Worm (Caenorhabditis elegans) whole organism, late embryonic: Measurements from ENCODE around the gene ubc-17.

Source experiments
- F13H6.1 ChIP-seq: sonication (generic microtip); optimal IDR thresholded peaks from 2 replicates; lab custom pipeline; 2016; ENCODE audit warnings: missing genetic modification characterization, missing compliant biosample characterization
- K02D7.2 ChIP-seq: sonication (generic microtip); optimal IDR thresholded peaks from 2 replicates; lab custom pipeline; 2017; ENCODE audit warnings: mild to moderate bottlenecking, missing genetic modification characterization, missing compliant biosample characterization
- K09A11.1 ChIP-seq: sonication (generic microtip); optimal IDR thresholded peaks from 2 replicates; lab custom pipeline; 2017; ENCODE audit warnings: antibody characterized with exemption, mild to moderate bottlenecking, missing genetic modification characterization, missing compliant biosample characterization; ENCODE audit not compliant: insufficient read depth
- T23F11.4 ChIP-seq: fragments of 200-800 bp; sonication (Bioruptor generic); optimal IDR thresholded peaks from 2 replicates; lab custom pipeline; 2018; ENCODE audit warnings: mild to moderate bottlenecking, missing genetic modification characterization, missing compliant biosample characterization
- Y22D7AL.16 ChIP-seq: sonication (generic microtip); optimal IDR thresholded peaks from 2 replicates; lab custom pipeline; 2016; ENCODE audit warnings: missing genetic modification characterization, missing compliant biosample characterization
- ama-1 ChIP-seq: fragments of 150-350 bp; optimal IDR thresholded peaks from 2 replicates; lab custom pipeline; 2014
- ceh-19 ChIP-seq: fragments of 200-800 bp; sonication (Bioruptor generic); optimal IDR thresholded peaks from 2 replicates; lab custom pipeline; 2018; ENCODE audit warnings: mild to moderate bottlenecking, missing genetic modification characterization, missing compliant biosample characterization
- ceh-2 ChIP-seq: sonication (generic microtip); optimal IDR thresholded peaks from 2 replicates; lab custom pipeline; 2016; ENCODE audit warnings: missing genotype, missing genetic modification characterization, missing compliant biosample characterization
- ceh-22 ChIP-seq: sonication (generic microtip); optimal IDR thresholded peaks from 2 replicates; lab custom pipeline; 2017; ENCODE audit warnings: missing biosample characterization, missing genetic modification characterization
- ceh-45 ChIP-seq: fragments of 200-800 bp; sonication (Bioruptor generic); IDR thresholded peaks from 2 replicates; pipeline ENCODE4 v1.3.6; 2022; ENCODE audit warnings: missing genetic modification reagents, missing genetic modification characterization, missing compliant biosample characterization
- ceh-48 ChIP-seq: sonication (generic microtip); optimal IDR thresholded peaks from 2 replicates; lab custom pipeline; 2016; ENCODE audit warnings: missing genetic modification characterization, inconsistent platforms, missing compliant biosample characterization
- dmd-4 ChIP-seq: sonication (generic microtip); optimal IDR thresholded peaks from 2 replicates; lab custom pipeline; 2016; ENCODE audit warnings: borderline replicate concordance, missing genetic modification characterization, missing compliant biosample characterization
- elt-2 ChIP-seq: sonication (generic microtip); optimal IDR thresholded peaks from 2 replicates; lab custom pipeline; 2016; ENCODE audit warnings: missing genetic modification reagents, missing genetic modification characterization, missing compliant biosample characterization
- ets-4 ChIP-seq: sonication (generic microtip); optimal IDR thresholded peaks from 2 replicates; lab custom pipeline; 2016; ENCODE audit warnings: missing genetic modification characterization, missing compliant biosample characterization
- fax-1 ChIP-seq: sonication (generic microtip); optimal IDR thresholded peaks from 2 replicates; lab custom pipeline; 2016; ENCODE audit warnings: missing genotype, missing genetic modification characterization, missing compliant biosample characterization
- hlh-30 ChIP-seq: sonication (generic microtip); optimal IDR thresholded peaks from 2 replicates; lab custom pipeline; 2017; ENCODE audit warnings: antibody characterized with exemption, missing genetic modification characterization, missing compliant biosample characterization; ENCODE audit not compliant: insufficient read depth
- hlh-8 ChIP-seq: sonication (generic microtip); optimal IDR thresholded peaks from 2 replicates; lab custom pipeline; 2016; ENCODE audit warnings: missing genotype, missing genetic modification characterization, missing compliant biosample characterization
- mec-3 ChIP-seq: sonication (generic microtip); optimal IDR thresholded peaks from 2 replicates; lab custom pipeline; 2016; ENCODE audit warnings: borderline replicate concordance, missing genetic modification characterization, missing compliant biosample characterization
- nfya-1 ChIP-seq: sonication (generic microtip); optimal IDR thresholded peaks from 2 replicates; lab custom pipeline; 2017; ENCODE audit warnings: missing genetic modification characterization, mild to moderate bottlenecking, missing compliant biosample characterization, antibody characterized with exemption, moderate library complexity
- nhr-11 ChIP-seq: fragments of 150-350 bp; optimal IDR thresholded peaks from 2 replicates; lab custom pipeline; 2014; ENCODE audit warnings: missing biosample characterization, missing genetic modification characterization
- npax-4 ChIP-seq: sonication (generic microtip); optimal IDR thresholded peaks from 2 replicates; lab custom pipeline; 2016; ENCODE audit warnings: missing genetic modification characterization, missing compliant biosample characterization
- pag-3 ChIP-seq: sonication (generic microtip); optimal IDR thresholded peaks from 2 replicates; lab custom pipeline; 2016; ENCODE audit warnings: missing compliant biosample characterization, missing genetic modification characterization, borderline replicate concordance
- pax-1 ChIP-seq: fragments of 150-350 bp; optimal IDR thresholded peaks from 2 replicates; lab custom pipeline; 2014; ENCODE audit warnings: missing biosample characterization, missing genetic modification characterization
- pqm-1 ChIP-seq: sonication (generic microtip); optimal IDR thresholded peaks from 2 replicates; lab custom pipeline; 2016; ENCODE audit warnings: missing genetic modification characterization, missing compliant biosample characterization
- pros-1 ChIP-seq: fragments of 150-350 bp; optimal IDR thresholded peaks from 2 replicates; lab custom pipeline; 2014; ENCODE audit warnings: missing biosample characterization, missing genetic modification reagents, missing genetic modification characterization
- ref-2 ChIP-seq: sonication (generic microtip); optimal IDR thresholded peaks from 2 replicates; lab custom pipeline; 2016; ENCODE audit warnings: missing genetic modification characterization, missing compliant biosample characterization
- rnt-1 ChIP-seq: sonication (generic microtip); optimal IDR thresholded peaks from 2 replicates; lab custom pipeline; 2016; ENCODE audit warnings: missing genetic modification characterization, missing compliant biosample characterization
- sdc-2 ChIP-seq: sonication (generic microtip); optimal IDR thresholded peaks from 2 replicates; lab custom pipeline; 2016; ENCODE audit warnings: missing genotype, missing genetic modification characterization, missing compliant biosample characterization
- sox-2 ChIP-seq: fragments of 200-800 bp; sonication (Bioruptor generic); IDR thresholded peaks from 2 replicates; pipeline ENCODE4 v1.3.6; 2022; ENCODE audit warnings: missing genetic modification reagents, missing genetic modification characterization, missing compliant biosample characterization
- tbx-2 ChIP-seq: sonication (generic microtip); optimal IDR thresholded peaks from 2 replicates; lab custom pipeline; 2016; ENCODE audit warnings: missing genetic modification characterization, missing compliant biosample characterization
- tbx-7 ChIP-seq: sonication (generic microtip); optimal IDR thresholded peaks from 2 replicates; lab custom pipeline; 2016; ENCODE audit warnings: missing genotype, missing genetic modification characterization, missing compliant biosample characterization
- unc-3 ChIP-seq, 2 experiments: fragments of 200-800 bp in 1 of 2; sonication (Bioruptor generic) in 1 of 2; sonication (generic microtip) in 1 of 2; conservative IDR thresholded peaks in 1 of 2; optimal IDR thresholded peaks in 1 of 2; 2 replicates each; pipeline versions ENCODE4 v1.3.6 to Lab custom; 2016 to 2022; ENCODE audit warnings: missing compliant biosample characterization in 2 of 2, missing genetic modification characterization in 2 of 2, missing genetic modification reagents in 1 of 2
- unc-42 ChIP-seq: sonication (generic microtip); optimal IDR thresholded peaks from 2 replicates; lab custom pipeline; 2016; ENCODE audit warnings: missing genotype, missing genetic modification characterization, missing compliant biosample characterization
- ztf-16 ChIP-seq: sonication (generic microtip); optimal IDR thresholded peaks from 2 replicates; lab custom pipeline; 2017; ENCODE audit warnings: missing genetic modification characterization, missing compliant biosample characterization

ubc-17 gene

ce11 chrX:7050290-7050689 is at the start of gene ubc-17:
Gene ubc-17 (plus strand): TSS chrX:7050590.
- TF ChIP-seq ceh-22, result no peak
- TF ChIP-seq nfya-1 (tag; lab: Kevin White, UChicago), result no peak
- no peak for TF ChIP-seq ceh-19 (GFP tag; lab: Kevin White, UChicago)
- TF ChIP-seq ref-2 (tag; lab: Kevin White, UChicago), result no peak
- TF ChIP-seq rnt-1 (tag; lab: Kevin White, UChicago), result no peak
- TF ChIP-seq mec-3 (tag; lab: Kevin White, UChicago), result no peak
- TF ChIP-seq pax-1 (tag; lab: Kevin White, UChicago), result no peak
- no peak for TF ChIP-seq ceh-2
- no peak for TF ChIP-seq F13H6.1 (tag; lab: Kevin White, UChicago)
- no peak for TF ChIP-seq hlh-8 (tag; lab: Kevin White, UChicago)
- TF ChIP-seq Y22D7AL.16 (tag; lab: Kevin White, UChicago), result no peak
- TF ChIP-seq tbx-2 (tag; lab: Kevin White, UChicago), result no peak
- TF ChIP-seq T23F11.4, result no peak
- TF ChIP-seq npax-4 (tag; lab: Kevin White, UChicago), result no peak
- no peak for TF ChIP-seq pag-3
- TF ChIP-seq ceh-45, result no peak

ce11 chrX:7001933-7002332 is 48.5 kb upstream of the ubc-17 start:
- TF ChIP-seq unc-42 (tag; lab: Kevin White, UChicago), result no peak

DNA sequence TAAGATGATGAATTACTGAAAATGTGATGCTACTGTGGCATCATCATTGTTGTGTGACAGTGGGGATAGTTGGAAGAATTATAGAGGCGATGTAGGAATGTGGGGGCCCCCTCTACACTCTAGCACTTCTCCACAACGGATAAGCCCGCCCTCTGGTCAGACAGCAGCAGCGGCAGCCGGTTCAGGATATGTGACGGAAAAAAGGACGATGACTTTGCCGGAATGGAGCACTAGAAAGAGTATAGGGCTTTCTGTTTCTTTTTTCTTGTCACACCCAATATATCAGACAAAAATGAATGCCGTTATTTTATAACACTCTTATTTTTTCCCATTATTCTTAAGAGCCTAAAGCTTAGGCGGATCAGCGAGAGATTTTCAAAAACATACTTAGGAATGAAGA is 44.9 kb upstream of the ubc-17 start, which contains the start of gene tyra-2:
Gene tyra-2, minus strand, starts transcription at position 101 of the 400 bp plus-strand sequence.
- TF ChIP-seq mec-3 (tag; lab: Kevin White, UChicago) (no peak), dmd-4 (tag; lab: Kevin White, UChicago) (no peak), pros-1 (tag; lab: Kevin White, UChicago) (no peak), ceh-2 (no peak), K09A11.1 (tag; lab: Kevin White, UChicago) (no peak), npax-4 (tag; lab: Kevin White, UChicago) (no peak), sdc-2 (tag; lab: Kevin White, UChicago) (no peak), ceh-19 (GFP tag; lab: Kevin White, UChicago) (no peak), fax-1 (tag; lab: Kevin White, UChicago) (no peak), ztf-16 (tag; lab: Kevin White, UChicago) (no peak), hlh-8 (tag; lab: Kevin White, UChicago) (no peak), elt-2 (tag; lab: Kevin White, UChicago) (no peak), unc-42 (tag; lab: Kevin White, UChicago) (no peak), ama-1 (no peak), nhr-11 (tag; lab: Kevin White, UChicago) (no peak), ceh-48 (tag; lab: Kevin White, UChicago) (no peak), hlh-30 (tag; lab: Kevin White, UChicago) (no peak), ets-4 (tag; lab: Kevin White, UChicago) (no peak), K02D7.2 (no peak)

DNA sequence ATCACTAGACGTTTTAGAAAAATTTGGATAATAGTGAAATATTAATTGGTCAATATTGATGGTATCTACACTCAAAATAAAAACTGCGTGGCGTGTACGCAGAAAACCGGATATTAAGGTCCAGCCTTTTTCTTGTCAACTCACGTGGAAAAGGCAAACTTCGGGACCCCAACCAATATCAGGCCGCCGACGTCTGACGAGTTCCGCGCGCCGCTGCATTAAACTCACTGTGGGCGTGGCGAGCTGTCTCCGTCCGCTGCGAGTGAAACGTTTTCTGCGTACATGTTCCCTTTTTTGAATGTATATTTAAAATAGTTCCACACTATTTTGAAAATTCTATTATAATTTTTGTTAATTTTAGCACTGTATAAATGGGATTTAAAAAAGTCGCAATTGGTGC is 44.5 kb upstream of the ubc-17 start:
- TF ChIP-seq nhr-11 (tag; lab: Kevin White, UChicago) (no peak), pqm-1 (tag; lab: Kevin White, UChicago) (no peak), pag-3 (no peak), fax-1 (tag; lab: Kevin White, UChicago) (no peak), sox-2 (no peak), unc-3 (GFP tag; conservative IDR thresholded peaks at IDR 0.05; lab: Robert Waterston, UW) (no peak), unc-3 (tag; optimal IDR thresholded peaks at IDR 0.05; lab: Kevin White, UChicago) (no peak), hlh-30 (tag; lab: Kevin White, UChicago) (no peak), ceh-45 (no peak), nfya-1 (tag; lab: Kevin White, UChicago) (no peak), elt-2 (tag; lab: Kevin White, UChicago) (no peak), hlh-8 (tag; lab: Kevin White, UChicago) (no peak), tbx-7 (tag; lab: Kevin White, UChicago) (no peak), T23F11.4 (no peak)
